Fruit fly (Drosophila melanogaster) whole organism, wandering third instar larva: Measurements from ENCODE around the gene CG31464.

Experiments
- jim ChIP-seq: fragments of 175-275, 200-325 bp; sonication (Bioruptor generic); optimal IDR thresholded peaks from 2 replicates; lab custom pipeline; 2016; ENCODE audit warnings: missing biosample characterization, mild to moderate bottlenecking, missing genetic modification characterization
- lola ChIP-seq: fragments of >200 bp; optimal IDR thresholded peaks from 2 replicates; lab custom pipeline; 2017; ENCODE audit warnings: missing biosample characterization, missing genetic modification characterization
- psq ChIP-seq: fragments of 200-800 bp; sonication (Bioruptor generic); optimal IDR thresholded peaks from 3 replicates; lab custom pipeline; 2017; ENCODE audit warnings: missing biosample characterization, mild to moderate bottlenecking, missing genetic modification characterization, moderate library complexity
- usp ChIP-seq: fragments of >200 bp; optimal IDR thresholded peaks from 2 replicates; lab custom pipeline; 2017; ENCODE audit warnings: missing biosample characterization, missing genetic modification characterization

dm6 chr3R:8254347-8254746 lies 36.7 kb upstream of the CG31464 start:
- TF ChIP-seq usp (no peak), psq (GFP tag; lab: Kevin White, UChicago) (no peak), lola (GFP tag; lab: Kevin White, UChicago) (no peak), jim (GFP tag; lab: Kevin White, UChicago) (no peak)
